Worm (Caenorhabditis elegans): Measurements from ENCODE around the gene col-13.

The col-13 gene

ce11 chrV:10435198-10435597 lies 13.5 kb upstream of the col-13 start:
- TF ChIP-seq snpc-1.1 (tag; optimal IDR thresholded peaks at IDR 0.05; ENCODE audit: insufficient read depth), result no peak
- TF ChIP-seq nhr-80 (tag; optimal IDR thresholded peaks at IDR 0.05), result peak; percentile 44
- peak in 1 of 2 experiments; percentile 35 for TF ChIP-seq let-607 (tag; optimal IDR thresholded peaks at IDR 0.05)
- no peak for TF ChIP-seq die-1 (tag; optimal IDR thresholded peaks at IDR 0.05)
- TF ChIP-seq mcd-1 (GFP tag; IDR thresholded peaks at IDR 0.05), result no peak

ce11 chrV:10433721-10434120 lies 12.0 kb upstream of the col-13 start, which contains the start of gene Y32F6A.4:
Gene Y32F6A.4, minus strand, starts transcription at chrV:10434067.
- no peak for TF ChIP-seq ztf-6 (GFP tag; IDR thresholded peaks at IDR 0.05)
- TF ChIP-seq nhr-80 (tag; optimal IDR thresholded peaks at IDR 0.05), result peak; percentile 47
- TF ChIP-seq F57C9.4 (tag; optimal IDR thresholded peaks at IDR 0.05), result no peak
- no peak for TF ChIP-seq ekl-4 (GFP tag; IDR thresholded peaks at IDR 0.05)

ce11 chrV:10432607-10433006 lies 10.9 kb upstream of the col-13 start:
- no peak for TF ChIP-seq sea-2 (GFP tag; IDR thresholded peaks at IDR 0.05)
- TF ChIP-seq ets-4 (GFP tag; optimal IDR thresholded peaks at IDR 0.05), result peak; percentile 82
- no peak for TF ChIP-seq ceh-40 (GFP tag; IDR thresholded peaks at IDR 0.05)
- no peak for TF ChIP-seq madf-10 (tag; optimal IDR thresholded peaks at IDR 0.05)
- peak; percentile 32; the same call in 1 of the 2 replicates for TF ChIP-seq dox-1 (GFP tag; IDR thresholded peaks at IDR 0.05)
- no peak for TF ChIP-seq hmg-1.2 (GFP tag; IDR thresholded peaks at IDR 0.05)
- TF ChIP-seq attf-3 (GFP tag; conservative IDR thresholded peaks at IDR 0.05), result no peak
- TF ChIP-seq nhr-80 (tag; optimal IDR thresholded peaks at IDR 0.05), result peak; percentile 87
- TF ChIP-seq mxl-1 (tag; optimal IDR thresholded peaks at IDR 0.05), result no peak
- TF ChIP-seq Y53F4B.3 (GFP tag; IDR thresholded peaks at IDR 0.05), result no peak
- TF ChIP-seq snpc-3.4 (tag; optimal IDR thresholded peaks at IDR 0.05), result no peak
- no peak for TF ChIP-seq lin-40 (tag; optimal IDR thresholded peaks at IDR 0.05)
- no peak for TF ChIP-seq nfya-1 (tag; optimal IDR thresholded peaks at IDR 0.05; ENCODE audit: borderline replicate concordance, insufficient read depth)

ce11 chrV:10428608-10429007 lies 6.9 kb upstream of the col-13 start, which contains the start of gene tag-314:
Gene tag-314, minus strand, starts transcription at chrV:10428708.
- TF ChIP-seq ztf-26 (tag; optimal IDR thresholded peaks at IDR 0.05) (no peak), nfya-1 (tag; optimal IDR thresholded peaks at IDR 0.05; ENCODE audit: borderline replicate concordance, insufficient read depth) (no peak), pbrm-1 (GFP tag; IDR thresholded peaks at IDR 0.05) (no peak), gei-17 (GFP tag; optimal IDR thresholded peaks at IDR 0.05) (no peak), cebp-2 (GFP tag; IDR thresholded peaks at IDR 0.05) (no peak), mcd-1 (GFP tag; IDR thresholded peaks at IDR 0.05) (no peak), ztf-18 (tag; optimal IDR thresholded peaks at IDR 0.05) (no peak), mes-4 (tag; optimal IDR thresholded peaks at IDR 0.05) (no peak), lin-40 (tag; optimal IDR thresholded peaks at IDR 0.05) (no peak), F55B11.4 (tag; optimal IDR thresholded peaks at IDR 0.05; ENCODE audit: borderline replicate concordance, insufficient read depth) (no peak), ztf-3 (GFP tag; optimal IDR thresholded peaks at IDR 0.05) (no peak)

- TF ChIP-seq F57A8.1 (GFP tag; optimal IDR thresholded peaks at IDR 0.05) (no peak), lsl-1 (GFP tag; optimal IDR thresholded peaks at IDR 0.05) (peak; percentile 62), sdz-38 (tag; optimal IDR thresholded peaks at IDR 0.05) (no peak), gei-17 (GFP tag; optimal IDR thresholded peaks at IDR 0.05) (no peak), pbrm-1 (GFP tag; IDR thresholded peaks at IDR 0.05) (no peak), nhr-90 (tag; optimal IDR thresholded peaks at IDR 0.05) (no peak)
Observed at ce11 chrV:10426253-10426652, 4.6 kb upstream of the col-13 start, which contains the start of gene apc-10. Gene apc-10, minus strand, starts transcription at chrV:10426353.
